Fruit fly (Drosophila melanogaster): ENCODE measurements around the gene CG33641.

The CG33641 gene

dm6 chr2L:13549973-13550458, 21.2 kb downstream of the CG33641 start, which contains the start of gene kuz (continued):
- TF ChIP-seq CG6792 (GFP tag; optimal IDR thresholded peaks at IDR 0.05) (no peak), Hr39 (GFP tag; optimal IDR thresholded peaks at IDR 0.05) (no peak), CG16779 (tag; optimal IDR thresholded peaks at IDR 0.05) (peak; percentile 6), CG34406 (GFP tag; optimal IDR thresholded peaks at IDR 0.05) (no peak), CG31627 (GFP tag; optimal IDR thresholded peaks at IDR 0.05) (no peak), spab (GFP tag; optimal IDR thresholded peaks at IDR 0.05) (no peak), pdm3 (GFP tag; optimal IDR thresholded peaks at IDR 0.05) (peak; percentile 29), CG6854 (GFP tag; optimal IDR thresholded peaks at IDR 0.05) (peak; percentile 67), Sox14 (GFP tag; optimal IDR thresholded peaks at IDR 0.05) (peak; percentile 43), Hr38 (GFP tag; optimal IDR thresholded peaks at IDR 0.05) (no peak), eg (GFP tag; IDR thresholded peaks at IDR 0.05) (peak; percentile 57; the same call in 1 of the 3 replicates), CG3919 (GFP tag; optimal IDR thresholded peaks at IDR 0.05) (peak; percentile 38), Sox102F (GFP tag; optimal IDR thresholded peaks at IDR 0.05) (peak; percentile 49), esn (GFP tag; optimal IDR thresholded peaks at IDR 0.05) (no peak), Blimp-1 (GFP tag; optimal IDR thresholded peaks at IDR 0.05) (no peak), CG3032 (tag; optimal IDR thresholded peaks at IDR 0.05) (peak; percentile 18), fd85E (GFP tag; optimal IDR thresholded peaks at IDR 0.05) (no peak), CG11294 (GFP tag; IDR thresholded peaks at IDR 0.05) (no peak), fkh (GFP tag; optimal IDR thresholded peaks at IDR 0.05) (peak; percentile 59), CG1621 (tag; optimal IDR thresholded peaks at IDR 0.05) (peak; percentile 31), achi (GFP tag; optimal IDR thresholded peaks at IDR 0.05) (peak; percentile 27), CG6276 (GFP tag; optimal IDR thresholded peaks at IDR 0.05) (no peak), net (GFP tag; optimal IDR thresholded peaks at IDR 0.05) (peak; percentile 16), Smox (GFP tag; optimal IDR thresholded peaks at IDR 0.05) (no peak)

- TF ChIP-seq eg (GFP tag; IDR thresholded peaks at IDR 0.05) (peak; percentile 74; the same call in 2 of the 3 replicates), Lpt (GFP tag; optimal IDR thresholded peaks at IDR 0.05) (peak; percentile 12), CG32006 (GFP tag; optimal IDR thresholded peaks at IDR 0.05) (peak; percentile 4), svp (GFP tag) (peak; percentile 92), dsx (GFP tag; optimal IDR thresholded peaks at IDR 0.05; ENCODE audit: poor library complexity, severe bottlenecking) (peak; percentile 29), CG9139 (GFP tag; optimal IDR thresholded peaks at IDR 0.05) (peak; percentile 66), CG6808 (GFP tag; optimal IDR thresholded peaks at IDR 0.05) (peak; percentile 67), CG3919 (GFP tag; optimal IDR thresholded peaks at IDR 0.05) (peak; percentile 17), Met (GFP tag; optimal IDR thresholded peaks at IDR 0.05) (no peak), Hr38 (GFP tag; optimal IDR thresholded peaks at IDR 0.05) (no peak), spab (GFP tag; optimal IDR thresholded peaks at IDR 0.05) (peak; percentile 34), salr (GFP tag; optimal IDR thresholded peaks at IDR 0.05) (peak in 1 of 2 experiments; percentile 6), CG6163 (GFP tag; IDR thresholded peaks at IDR 0.05) (peak; percentile 24; the same call in 1 of the 3 replicates), ss (GFP tag; optimal IDR thresholded peaks at IDR 0.05) (peak; percentile 54 to 73), CG10669 (GFP tag; optimal IDR thresholded peaks at IDR 0.05) (peak; percentile 29), CG15336 (GFP tag; IDR thresholded peaks at IDR 0.05) (no peak), dac (GFP tag; optimal IDR thresholded peaks at IDR 0.05) (no peak), CG6276 (GFP tag; optimal IDR thresholded peaks at IDR 0.05) (peak; percentile 67), Ets96B (tag; optimal IDR thresholded peaks at IDR 0.05) (no peak), Hr4 (GFP tag; optimal IDR thresholded peaks at IDR 0.05) (no peak), CG1621 (tag; optimal IDR thresholded peaks at IDR 0.05) (peak; percentile 5), CG3032 (tag; optimal IDR thresholded peaks at IDR 0.05) (peak; percentile 11)
Measured at dm6 chr2L:13550488-13551033, 21.7 kb downstream of the CG33641 start.
